Fruit fly (Drosophila melanogaster) whole organism: Measurements from ENCODE around the gene CG7810.

ENCODE experiments used
- CG8478 ChIP-seq: fragments of >200 bp; optimal IDR thresholded peaks from 2 replicates; lab custom pipeline; 2018; ENCODE audit warnings: inconsistent platforms
- Dll ChIP-seq: fragments of >200 bp; optimal IDR thresholded peaks from 2 replicates; lab custom pipeline; 2017
- EcR ChIP-seq, 2 experiments: fragments of >200 bp; optimal IDR thresholded peaks; 2 replicates each; lab custom pipeline; 2017; ENCODE audit warnings: missing biosample characterization in 2 of 2, missing genetic modification characterization in 2 of 2, missing genetic modification reagents in 2 of 2
- psq ChIP-seq: fragments of >200 bp; optimal IDR thresholded peaks from 2 replicates; lab custom pipeline; 2017
- usp ChIP-seq: fragments of >200 bp; optimal IDR thresholded peaks from 2 replicates; lab custom pipeline; 2017; ENCODE audit warnings: missing biosample characterization, missing genetic modification characterization, mixed read lengths

- TF ChIP-seq usp (GFP tag; lab: Kevin White, UChicago) = no peak
- no peak for TF ChIP-seq Dll (lab: Kevin White, UChicago)
- TF ChIP-seq EcR (GFP tag; optimal IDR thresholded peaks at IDR 0.05; lab: Kevin White, UChicago) = no peak
- no peak for TF ChIP-seq psq
- TF ChIP-seq CG8478 (lab: Kevin White, UChicago) = no peak
These were observed 17.5 kb downstream of the CG7810 start for dm6 chr2L:8293449-8293848.
